Fruit fly (Drosophila melanogaster) whole organism, embryonic: ENCODE data around the gene CG14212.
A peak's percentile ranks its signal among the peaks of the same experiment; 100 is the strongest.

Experiments
- Ada2b ChIP-seq: fragments of 200-800 bp; sonication (Bioruptor generic); IDR thresholded peaks from 2 replicates; pipeline ENCODE4 v1.3.6; 2022; ENCODE audit warnings: missing biosample characterization, missing genetic modification characterization
- Atf-2 ChIP-seq: fragments of 200-800 bp; sonication (Bioruptor generic); optimal IDR thresholded peaks from 2 replicates; lab custom pipeline; 2016; ENCODE audit warnings: missing biosample characterization, missing genetic modification characterization
- CG10565 ChIP-seq: fragments of 200-800 bp; sonication (Bioruptor generic); optimal IDR thresholded peaks from 3 replicates; lab custom pipeline; 2016; ENCODE audit warnings: missing biosample characterization, mild to moderate bottlenecking, missing genetic modification characterization
- CG12942 ChIP-seq: fragments of 200-800 bp; sonication (Bioruptor generic); optimal IDR thresholded peaks from 3 replicates; lab custom pipeline; 2016; ENCODE audit warnings: missing biosample characterization, missing genetic modification characterization
- CG13775 ChIP-seq: fragments of 200-800 bp; sonication (Bioruptor generic); optimal IDR thresholded peaks from 3 replicates; lab custom pipeline; 2017; ENCODE audit warnings: missing biosample characterization, mild to moderate bottlenecking, missing genetic modification characterization
- CG14860 ChIP-seq: fragments of 200-800 bp; sonication (Bioruptor generic); IDR thresholded peaks from 3 replicates; pipeline ENCODE4 v1.3.6; 2022; ENCODE audit warnings: missing biosample characterization, missing genetic modification characterization; ENCODE audit not compliant: partially characterized antibody
- CG15269 ChIP-seq: fragments of 200-800 bp; sonication (Bioruptor generic); optimal IDR thresholded peaks from 2 replicates; lab custom pipeline; 2018; ENCODE audit warnings: missing biosample characterization, mild to moderate bottlenecking, missing genetic modification characterization, moderate library complexity
- CG1647 ChIP-seq: fragments of 200-800 bp; sonication (Bioruptor generic); optimal IDR thresholded peaks from 3 replicates; lab custom pipeline; 2016; ENCODE audit warnings: missing biosample characterization, missing genetic modification characterization
- CG18599 ChIP-seq: fragments of 200-800 bp; sonication (Bioruptor generic); optimal IDR thresholded peaks from 3 replicates; lab custom pipeline; 2017; ENCODE audit warnings: missing biosample characterization, missing genetic modification characterization, mild to moderate bottlenecking, moderate library complexity, missing genetic modification reagents
- CG31365 ChIP-seq: fragments of 200-800 bp; sonication (Bioruptor generic); optimal IDR thresholded peaks from 2 replicates; lab custom pipeline; 2018; ENCODE audit warnings: missing biosample characterization, mild to moderate bottlenecking, missing genetic modification characterization
- CG32532 ChIP-seq: fragments of 200-800 bp; sonication (Bioruptor generic); IDR thresholded peaks from 2 replicates; pipeline ENCODE4 v1.3.6; 2022; ENCODE audit warnings: missing biosample characterization, missing genetic modification characterization
- CG5953 ChIP-seq: fragments of 200-800 bp; sonication (Bioruptor generic); IDR thresholded peaks from 2 replicates; pipeline ENCODE4 v1.3.6; 2022; ENCODE audit warnings: missing biosample characterization, missing genetic modification characterization
- CG6175 ChIP-seq: fragments of 200-800 bp; sonication (Bioruptor generic); IDR thresholded peaks from 3 replicates; pipeline ENCODE4 v1.3.6; 2022; ENCODE audit warnings: missing biosample characterization, missing genetic modification characterization
- CG6683 ChIP-seq: fragments of 200-800 bp; sonication (Bioruptor generic); optimal IDR thresholded peaks from 2 replicates; lab custom pipeline; 2017; ENCODE audit warnings: missing biosample characterization, mild to moderate bottlenecking, missing genetic modification characterization, missing genetic modification reagents
- CG6854 ChIP-seq: fragments of 200-800 bp; sonication (Bioruptor generic); optimal IDR thresholded peaks from 3 replicates; lab custom pipeline; 2017; ENCODE audit warnings: missing biosample characterization, mild to moderate bottlenecking, missing genetic modification characterization
- CG7839 ChIP-seq: fragments of 200-800 bp; sonication (Bioruptor generic); optimal IDR thresholded peaks from 3 replicates; lab custom pipeline; 2018; ENCODE audit warnings: missing biosample characterization, mild to moderate bottlenecking, missing genetic modification characterization, moderate library complexity
- CG7987 ChIP-seq: fragments of 200-800 bp; sonication (Bioruptor generic); optimal IDR thresholded peaks from 2 replicates; lab custom pipeline; 2018; ENCODE audit warnings: missing biosample characterization, mild to moderate bottlenecking, missing genetic modification characterization, moderate library complexity
- CG8290 ChIP-seq, 3 experiments: fragments of 200-800 bp; sonication (Bioruptor generic); optimal IDR thresholded peaks; 2 replicates each; lab custom pipeline; 2016 to 2019; ENCODE audit warnings: missing biosample characterization in 3 of 3, missing genetic modification characterization in 3 of 3, mild to moderate bottlenecking in 2 of 3, moderate library complexity in 1 of 3
- CoRest ChIP-seq: fragments of 200-800 bp; sonication (Bioruptor generic); optimal IDR thresholded peaks from 3 replicates; lab custom pipeline; 2018; ENCODE audit warnings: missing biosample characterization, mild to moderate bottlenecking, missing genetic modification characterization, moderate library complexity
- Dbx ChIP-seq: fragments of 200-800 bp; sonication (Bioruptor generic); IDR thresholded peaks from 3 replicates; pipeline ENCODE4 v1.3.6; 2022; ENCODE audit warnings: missing biosample characterization, missing genetic modification characterization
- Dll ChIP-seq: fragments of 200-800 bp; sonication (Bioruptor generic); IDR thresholded peaks from 4 replicates; pipeline ENCODE4 v1.3.6; 2022; ENCODE audit warnings: missing biosample characterization, missing genetic modification characterization; ENCODE audit not compliant: partially characterized antibody
- Dref ChIP-seq: fragments of 200-800 bp; sonication (Bioruptor generic); IDR thresholded peaks from 2 replicates; pipeline ENCODE4 v1.3.6; 2022; ENCODE audit warnings: missing biosample characterization, missing genetic modification characterization
- E2f1 ChIP-seq: fragments of 200-800 bp; sonication (Bioruptor generic); IDR thresholded peaks from 2 replicates; pipeline ENCODE4 v1.3.6; 2022; ENCODE audit warnings: missing biosample characterization, missing genetic modification characterization
- E2f2 ChIP-seq: fragments of 200-800 bp; sonication (Bioruptor generic); IDR thresholded peaks from 2 replicates; pipeline ENCODE4 v1.3.6; 2022; ENCODE audit warnings: missing biosample characterization, missing genetic modification characterization
- Ets65A ChIP-seq: fragments of 200-800 bp; sonication (Bioruptor generic); peaks from one replicate; lab custom pipeline; 2016; ENCODE audit warnings: missing biosample characterization, missing genetic modification characterization
- GATAe ChIP-seq: fragments of 200-800 bp; sonication (Bioruptor generic); conservative IDR thresholded peaks from 2 replicates; pipeline ENCODE4 v1.3.6; 2022; ENCODE audit warnings: missing biosample characterization, missing genetic modification characterization
- HLH3B ChIP-seq: fragments of 200-800 bp; sonication (Bioruptor generic); IDR thresholded peaks from 2 replicates; pipeline ENCODE4 v1.3.6; 2022; ENCODE audit warnings: missing biosample characterization, missing genetic modification characterization
- HmgD ChIP-seq: fragments of 200-800 bp; sonication (Bioruptor generic); optimal IDR thresholded peaks from 3 replicates; lab custom pipeline; 2016; ENCODE audit warnings: missing biosample characterization, missing genetic modification characterization
- Hr78 ChIP-seq, 2 experiments: fragments of 200-800 bp in 1 of 2; fragments of >200 bp in 1 of 2; sonication (Bioruptor generic) in 1 of 2; optimal IDR thresholded peaks; 2 replicates each; lab custom pipeline; 2017 to 2019; ENCODE audit warnings: missing biosample characterization in 2 of 2, missing genetic modification characterization in 2 of 2, mild to moderate bottlenecking in 1 of 2, moderate library complexity in 1 of 2
- Oli ChIP-seq: fragments of 200-800 bp; sonication (Bioruptor generic); optimal IDR thresholded peaks from 2 replicates; lab custom pipeline; 2018; ENCODE audit warnings: missing biosample characterization, mild to moderate bottlenecking, missing genetic modification characterization, moderate library complexity
- Rfx ChIP-seq: fragments of 200-800 bp; sonication (Bioruptor generic); IDR thresholded peaks from 2 replicates; pipeline ENCODE4 v1.3.6; 2022; ENCODE audit warnings: missing biosample characterization, missing genetic modification characterization
- Six4 ChIP-seq: fragments of 200-800 bp; sonication (Bioruptor generic); optimal IDR thresholded peaks from 2 replicates; lab custom pipeline; 2016; ENCODE audit warnings: missing biosample characterization, missing genetic modification characterization
- Sry-δ ChIP-seq: fragments of 200-800 bp; sonication (Bioruptor generic); optimal IDR thresholded peaks from 2 replicates; lab custom pipeline; 2016; ENCODE audit warnings: missing biosample characterization, missing genetic modification characterization
- Vsx1 ChIP-seq: fragments of 200-800 bp; sonication (Bioruptor generic); optimal IDR thresholded peaks from 2 replicates; lab custom pipeline; 2017; ENCODE audit warnings: missing biosample characterization, mild to moderate bottlenecking, missing genetic modification characterization, missing genetic modification reagents
- cg ChIP-seq: fragments of 200-800 bp; sonication (Bioruptor generic); optimal IDR thresholded peaks from 3 replicates; lab custom pipeline; 2019; ENCODE audit warnings: missing biosample characterization, mild to moderate bottlenecking, missing genetic modification characterization, moderate library complexity
- disco-r ChIP-seq: fragments of 200-800 bp; sonication (Bioruptor generic); optimal IDR thresholded peaks from 2 replicates; lab custom pipeline; 2016; ENCODE audit warnings: missing biosample characterization, missing genetic modification characterization
- esg ChIP-seq: fragments of 200-800 bp; sonication (Bioruptor generic); conservative IDR thresholded peaks from 2 replicates; pipeline ENCODE4 v1.3.6; 2022; ENCODE audit warnings: missing biosample characterization, missing genetic modification characterization
- gcm ChIP-seq: fragments of 200-800 bp; sonication (Bioruptor generic); optimal IDR thresholded peaks from 2 replicates; lab custom pipeline; 2019; ENCODE audit warnings: missing biosample characterization, mild to moderate bottlenecking, missing genetic modification characterization, moderate library complexity
- kay ChIP-seq: fragments of 200-800 bp; sonication (Bioruptor generic); optimal IDR thresholded peaks from 2 replicates; lab custom pipeline; 2016; ENCODE audit warnings: missing biosample characterization, missing genetic modification characterization
- lab ChIP-seq: fragments of 200-800 bp; sonication (Bioruptor generic); optimal IDR thresholded peaks from 3 replicates; lab custom pipeline; 2017; ENCODE audit warnings: missing biosample characterization, missing genetic modification characterization, mild to moderate bottlenecking, moderate library complexity, missing genetic modification reagents
- lola ChIP-seq, 3 experiments: fragments of >200 bp in 2 of 3; fragments of 200-800 bp in 1 of 3; sonication (Bioruptor generic) in 1 of 3; optimal IDR thresholded peaks; 2 replicates each; lab custom pipeline; 2017 to 2019; ENCODE audit warnings: missing biosample characterization in 3 of 3, missing genetic modification characterization in 3 of 3, mild to moderate bottlenecking in 1 of 3, moderate library complexity in 1 of 3
- nau ChIP-seq: fragments of 200-800 bp; sonication (Bioruptor generic); optimal IDR thresholded peaks from 3 replicates; lab custom pipeline; 2017; ENCODE audit warnings: missing biosample characterization, mild to moderate bottlenecking, missing genetic modification characterization, missing genetic modification reagents
- odd ChIP-seq: fragments of 200-800 bp; sonication (Bioruptor generic); optimal IDR thresholded peaks from 2 replicates; lab custom pipeline; 2017; ENCODE audit warnings: missing biosample characterization, mild to moderate bottlenecking, missing genetic modification characterization
- pb ChIP-seq: fragments of 200-800 bp; sonication (Bioruptor generic); optimal IDR thresholded peaks from 3 replicates; lab custom pipeline; 2016; ENCODE audit warnings: missing biosample characterization, missing genetic modification characterization
- pros ChIP-seq: fragments of 200-800 bp; sonication (Bioruptor generic); optimal IDR thresholded peaks from 3 replicates; lab custom pipeline; 2019; ENCODE audit warnings: missing biosample characterization, mild to moderate bottlenecking, missing genetic modification characterization, moderate library complexity
- run ChIP-seq: fragments of 200-800 bp; sonication (Bioruptor generic); optimal IDR thresholded peaks from 3 replicates; lab custom pipeline; 2018; ENCODE audit warnings: missing biosample characterization, mild to moderate bottlenecking, missing genetic modification characterization
- tgo ChIP-seq: fragments of 200-800 bp; sonication (Bioruptor generic); IDR thresholded peaks from 3 replicates; pipeline ENCODE4 v1.3.6; 2022; ENCODE audit warnings: missing biosample characterization, missing genetic modification characterization
- trem ChIP-seq: fragments of 200-800 bp; optimal IDR thresholded peaks from 3 replicates; lab custom pipeline; 2019; ENCODE audit warnings: missing biosample characterization, mild to moderate bottlenecking, missing genetic modification characterization, moderate library complexity
- trh ChIP-seq: fragments of 200-800 bp; sonication (Bioruptor generic); optimal IDR thresholded peaks from 2 replicates; lab custom pipeline; 2016; ENCODE audit warnings: missing biosample characterization, missing genetic modification characterization

Gene CG14212

DNA sequence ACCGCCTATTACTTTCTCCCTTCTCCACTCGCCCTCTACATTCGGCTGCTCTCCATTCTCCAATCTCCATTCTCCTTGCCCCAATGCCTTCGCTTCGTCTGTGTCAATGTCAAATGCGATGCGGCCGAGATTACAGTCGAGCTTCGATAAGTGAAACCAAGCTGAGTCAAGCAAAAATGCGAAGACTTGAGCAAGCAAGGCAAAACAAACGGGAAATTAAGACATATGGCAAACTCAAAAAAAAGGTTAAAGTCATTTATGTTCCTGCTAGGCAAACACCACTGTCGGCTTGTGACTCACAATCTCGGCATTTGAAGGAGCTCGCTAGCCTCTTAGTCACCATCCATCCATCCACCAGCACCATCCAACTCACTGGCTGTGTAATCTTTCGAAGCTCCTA lies 42.9 kb downstream of the CG14212 start (continued):
- TF ChIP-seq run (tag; lab: Kevin White, UChicago): peak; percentile 84
- peak; percentile 97 for TF ChIP-seq CG15269 (tag; lab: Kevin White, UChicago)
- peak; percentile 99 for TF ChIP-seq pros (GFP tag; lab: Kevin White, UChicago)
- TF ChIP-seq Ada2b (GFP tag; lab: Robert Waterston, UW): peak; percentile 93
- TF ChIP-seq CG5953: peak; percentile 96
- peak; percentile 75 for TF ChIP-seq GATAe (GFP tag; lab: Robert Waterston, UW)
- peak; percentile 93 for TF ChIP-seq trh (GFP tag; lab: Kevin White, UChicago)
- TF ChIP-seq Hr78 (GFP tag; optimal IDR thresholded peaks at IDR 0.05; lab: Kevin White, UChicago): peak in 1 of 2 experiments; percentile 93
- TF ChIP-seq kay (GFP tag; lab: Kevin White, UChicago): peak; percentile 100
- peak; percentile 96 for TF ChIP-seq gcm (GFP tag; lab: Kevin White, UChicago)
- TF ChIP-seq Dref (GFP tag; lab: Robert Waterston, UW): peak; percentile 39
- TF ChIP-seq Rfx (GFP tag; lab: Robert Waterston, UW): peak; percentile 95
- TF ChIP-seq esg (GFP tag; lab: Robert Waterston, UW): peak; percentile 94
- peak; percentile 97 for TF ChIP-seq CG12942 (GFP tag; lab: Kevin White, UChicago)
- TF ChIP-seq CG6683 (GFP tag; lab: Kevin White, UChicago): peak; percentile 78
- peak; percentile 80 for TF ChIP-seq trem (tag; lab: Kevin White, UChicago)
- TF ChIP-seq cg (GFP tag; lab: Kevin White, UChicago): no peak
- TF ChIP-seq nau (GFP tag; lab: Kevin White, UChicago): no peak
- peak; percentile 78 for TF ChIP-seq CG31365 (tag; lab: Kevin White, UChicago)
- peak; percentile 79 for TF ChIP-seq CG6854
- TF ChIP-seq CG14860 (GFP tag; lab: Robert Waterston, UW): no peak
- peak; percentile 97 for TF ChIP-seq Atf-2 (GFP tag; lab: Kevin White, UChicago)
- TF ChIP-seq E2f2 (GFP tag; lab: Robert Waterston, UW): peak; percentile 80
- peak; percentile 97 for TF ChIP-seq CG8290 (GFP tag; optimal IDR thresholded peaks at IDR 0.05; lab: Kevin White, UChicago)
- peak; percentile 92 to 98 for TF ChIP-seq CG8290 (tag; optimal IDR thresholded peaks at IDR 0.05; lab: Kevin White, UChicago)
- TF ChIP-seq Vsx1 (GFP tag; lab: Kevin White, UChicago): peak; percentile 91
- peak; percentile 68 for TF ChIP-seq Sry-δ (GFP tag; lab: Kevin White, UChicago)
- peak; percentile 96 for TF ChIP-seq Oli (tag; lab: Kevin White, UChicago)
- peak; percentile 97 for TF ChIP-seq CoRest
- TF ChIP-seq Six4 (GFP tag; lab: Kevin White, UChicago): peak; percentile 94
- TF ChIP-seq Dll (GFP tag; lab: Robert Waterston, UW): no peak
- TF ChIP-seq CG13775 (GFP tag; lab: Kevin White, UChicago): peak; percentile 93
- peak; percentile 89 for TF ChIP-seq Dbx (GFP tag; lab: Robert Waterston, UW)
- peak; percentile 90 for TF ChIP-seq CG10565
- peak; percentile 92 for TF ChIP-seq tgo (GFP tag; lab: Robert Waterston, UW)
- TF ChIP-seq CG18599 (GFP tag; lab: Kevin White, UChicago): peak; percentile 95
- TF ChIP-seq HmgD (GFP tag; lab: Kevin White, UChicago): peak; percentile 92
- peak; percentile 86 for TF ChIP-seq CG7987 (GFP tag; lab: Kevin White, UChicago)
- peak; percentile 96 for TF ChIP-seq pb (GFP tag; lab: Kevin White, UChicago)
- peak; percentile 100 for TF ChIP-seq Ets65A (GFP tag; lab: Kevin White, UChicago)
- TF ChIP-seq CG7839 (tag; lab: Kevin White, UChicago): peak; percentile 98
- peak in 1 of 3 experiments; percentile 96 for TF ChIP-seq lola (GFP tag; optimal IDR thresholded peaks at IDR 0.05; lab: Kevin White, UChicago)
- TF ChIP-seq CG6175 (GFP tag; lab: Robert Waterston, UW): peak; percentile 89
- peak; percentile 93 for TF ChIP-seq CG32532 (GFP tag; lab: Robert Waterston, UW)
- TF ChIP-seq E2f1 (GFP tag; lab: Robert Waterston, UW): peak; percentile 87
- TF ChIP-seq CG1647 (GFP tag; lab: Kevin White, UChicago): peak; percentile 94
- peak; percentile 95 for TF ChIP-seq lab
- TF ChIP-seq HLH3B: peak; percentile 91
- TF ChIP-seq disco-r: peak; percentile 96
- peak; percentile 91 for TF ChIP-seq odd (GFP tag; lab: Kevin White, UChicago)
